Worm (Caenorhabditis elegans): ENCODE data around the gene B0034.4.

Gene B0034.4

ce11 chrII:6001004-6001403 is 31.7 kb upstream of the B0034.4 start:
- TF ChIP-seq ceh-45 (GFP tag; IDR thresholded peaks at IDR 0.05) (no peak), unc-55 (GFP tag; optimal IDR thresholded peaks at IDR 0.05) (peak; percentile 68), pha-4 (tag; optimal IDR thresholded peaks at IDR 0.05) (no peak), hlh-30 (tag; optimal IDR thresholded peaks at IDR 0.05; ENCODE audit: insufficient read depth) (peak; percentile 46)

DNA sequence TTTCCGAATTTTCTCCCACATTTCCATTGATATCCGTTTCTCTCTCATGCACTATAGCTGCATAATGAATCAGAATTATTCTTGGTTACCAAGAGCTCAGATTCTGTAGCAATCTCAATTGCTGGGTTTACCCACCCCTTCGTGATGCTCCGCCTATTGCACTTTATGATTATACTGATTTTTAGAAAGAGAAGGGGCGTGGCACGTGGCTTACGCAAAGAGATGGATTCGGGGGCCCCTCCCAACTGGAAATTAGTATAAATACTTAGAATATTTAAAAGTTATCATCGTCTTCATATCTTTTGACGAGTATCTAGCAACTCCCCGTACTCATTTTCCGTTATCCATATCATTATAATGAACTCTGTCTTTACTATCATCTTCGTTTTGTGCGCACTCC is 30.8 kb upstream of the B0034.4 start, which contains the start of gene ins-6:
ins-6 (plus strand) TSS at position 301 of the 400 bp plus-strand sequence.
- no peak for TF ChIP-seq sox-2 (GFP tag; IDR thresholded peaks at IDR 0.05)
- TF ChIP-seq odd-2 (tag; optimal IDR thresholded peaks at IDR 0.05) = no peak
- no peak for TF ChIP-seq unc-42 (tag; optimal IDR thresholded peaks at IDR 0.05)
- no peak for TF ChIP-seq fkh-6 (tag; optimal IDR thresholded peaks at IDR 0.05)
- no peak for TF ChIP-seq dmd-4 (tag; optimal IDR thresholded peaks at IDR 0.05; ENCODE audit: borderline replicate concordance)
- no peak for TF ChIP-seq pha-4 (tag; optimal IDR thresholded peaks at IDR 0.05)
- no peak for TF ChIP-seq hlh-13 (GFP tag; optimal IDR thresholded peaks at IDR 0.05)
- no peak for TF ChIP-seq eyg-1 (tag; optimal IDR thresholded peaks at IDR 0.05)
- no peak for TF ChIP-seq ceh-24 (tag; optimal IDR thresholded peaks at IDR 0.05)
- no peak for TF ChIP-seq pag-3 (tag; optimal IDR thresholded peaks at IDR 0.05; ENCODE audit: borderline replicate concordance)
- no peak for TF ChIP-seq ceh-18 (tag; optimal IDR thresholded peaks at IDR 0.05)
- no peak for TF ChIP-seq tbx-2 (tag; optimal IDR thresholded peaks at IDR 0.05)
- TF ChIP-seq lim-6 (tag; optimal IDR thresholded peaks at IDR 0.05) = no peak
- TF ChIP-seq ttx-3 (tag; optimal IDR thresholded peaks at IDR 0.05) = no peak
- no peak for TF ChIP-seq unc-86 (tag; optimal IDR thresholded peaks at IDR 0.05)
- no peak for TF ChIP-seq hlh-30 (tag; optimal IDR thresholded peaks at IDR 0.05; ENCODE audit: insufficient read depth)
- TF ChIP-seq unc-3 (GFP tag; conservative IDR thresholded peaks at IDR 0.05) = no peak
- no peak for TF ChIP-seq unc-3 (tag; optimal IDR thresholded peaks at IDR 0.05)
- TF ChIP-seq nfya-1 (tag; optimal IDR thresholded peaks at IDR 0.05) = no peak
- no peak for TF ChIP-seq ceh-6 (GFP tag; optimal IDR thresholded peaks at IDR 0.05)

ce11 chrII:5997257-5997656 is 27.9 kb upstream of the B0034.4 start, which contains the start of gene ins-5:
TSS of gene ins-5 (plus strand) at chrII:5997557.
- TF ChIP-seq sox-4 (tag; optimal IDR thresholded peaks at IDR 0.05) (no peak), fax-1 (tag; optimal IDR thresholded peaks at IDR 0.05) (no peak), sdc-2 (tag; optimal IDR thresholded peaks at IDR 0.05) (no peak), npax-4 (tag; optimal IDR thresholded peaks at IDR 0.05) (no peak), hlh-15 (tag; optimal IDR thresholded peaks at IDR 0.05) (no peak), fkh-10 (GFP tag; optimal IDR thresholded peaks at IDR 0.05) (no peak)

DNA sequence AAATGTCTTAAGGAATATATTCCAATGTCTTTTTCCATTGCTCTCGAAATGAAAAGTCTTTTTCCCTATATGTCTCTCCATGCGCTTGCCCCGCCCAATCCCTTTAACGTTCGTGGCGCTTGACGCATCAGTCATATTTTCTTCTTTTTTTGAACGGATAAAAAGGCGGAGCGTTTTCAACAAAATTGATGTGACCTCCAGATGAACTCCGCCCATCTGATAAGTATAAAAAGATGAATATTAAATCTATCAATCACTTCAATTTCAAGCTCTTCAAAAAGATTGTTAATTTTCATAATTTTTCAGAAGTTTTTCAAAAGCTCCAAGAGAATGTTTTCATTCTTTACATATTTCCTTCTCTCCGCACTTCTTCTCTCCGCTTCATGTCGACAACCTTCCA is 26.7 kb upstream of the B0034.4 start, which contains the start of gene ins-4:
ins-4 (plus strand) TSS at position 301 of the 400 bp plus-strand sequence.
- TF ChIP-seq unc-86 (tag; optimal IDR thresholded peaks at IDR 0.05) (no peak), ceh-14 (tag; optimal IDR thresholded peaks at IDR 0.05) (no peak), ets-4 (tag; optimal IDR thresholded peaks at IDR 0.05) (no peak), nhr-11 (tag; optimal IDR thresholded peaks at IDR 0.05) (no peak), zip-5 (tag; optimal IDR thresholded peaks at IDR 0.05) (no peak), pax-1 (tag; optimal IDR thresholded peaks at IDR 0.05) (no peak), pha-4 (tag; optimal IDR thresholded peaks at IDR 0.05) (no peak), C08G9.2 (tag; optimal IDR thresholded peaks at IDR 0.05) (no peak), fkh-6 (tag; optimal IDR thresholded peaks at IDR 0.05) (no peak), npax-4 (tag; optimal IDR thresholded peaks at IDR 0.05) (no peak), eyg-1 (tag; optimal IDR thresholded peaks at IDR 0.05) (no peak), T23F11.4 (GFP tag; optimal IDR thresholded peaks at IDR 0.05) (no peak), ref-2 (tag; optimal IDR thresholded peaks at IDR 0.05) (no peak), sox-4 (tag; optimal IDR thresholded peaks at IDR 0.05) (no peak), ceh-22 (tag; optimal IDR thresholded peaks at IDR 0.05) (no peak), ttx-3 (tag; optimal IDR thresholded peaks at IDR 0.05) (no peak)

Measured in whole organism, late embryonic.